Worm (Caenorhabditis elegans): Measurements from ENCODE around the gene col-44.

Gene col-44

DNA sequence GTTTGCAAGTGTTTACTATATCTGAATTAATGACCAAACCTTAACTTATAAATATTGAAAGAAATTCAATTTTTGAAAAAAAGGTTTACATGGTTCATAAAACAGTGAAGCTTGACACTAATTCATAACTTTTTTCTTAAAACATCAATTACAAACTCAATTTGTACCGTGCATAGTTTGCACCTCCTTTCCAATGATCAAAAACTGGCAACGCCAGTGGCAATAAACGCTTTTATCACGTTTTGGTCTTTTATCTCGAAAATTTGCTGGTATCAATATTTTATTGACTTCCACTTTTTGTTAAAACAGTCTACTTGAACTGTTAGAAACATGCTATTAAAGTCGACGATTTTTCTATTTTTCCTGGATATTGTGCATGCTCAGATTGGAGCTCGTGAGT, 12.8 kb upstream of the col-44 start, which contains the start of gene F54B11.11:
TSS of gene F54B11.11 (plus strand) at position 301 of the 400 bp plus-strand sequence.
- no peak for TF ChIP-seq nfyb-1 (GFP tag; IDR thresholded peaks at IDR 0.05)
- TF ChIP-seq nhr-80 (tag; optimal IDR thresholded peaks at IDR 0.05), result peak; percentile 45

DNA sequence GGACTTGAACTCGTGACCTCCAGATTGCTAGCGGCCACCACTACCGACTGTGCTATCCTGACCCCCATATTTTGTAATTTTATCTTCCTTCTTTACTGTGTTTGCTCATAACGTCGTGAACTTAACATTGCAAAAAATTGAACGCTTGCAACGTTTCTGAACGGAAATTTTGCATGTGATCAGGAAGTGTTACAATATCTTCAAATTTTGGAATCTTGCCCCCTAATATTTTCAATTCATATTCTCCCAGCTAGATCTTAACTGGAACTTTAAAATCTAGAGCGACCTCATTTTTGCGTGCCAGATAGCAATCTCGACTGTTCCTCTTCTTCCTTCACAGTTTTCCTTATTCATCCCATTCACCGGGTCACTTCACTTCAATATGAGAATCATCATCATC, 9.5 kb upstream of the col-44 start, which contains the start of gene F54B11.10:
TSS of gene F54B11.10 (plus strand) at position 301 of the 400 bp plus-strand sequence.
- TF ChIP-seq B0261.1 (tag; optimal IDR thresholded peaks at IDR 0.05) (no peak), C17E4.6 (GFP tag; IDR thresholded peaks at IDR 0.05) (no peak), rpc-1 (optimal IDR thresholded peaks at IDR 0.05) (no peak), rpc-1 (tag; optimal IDR thresholded peaks at IDR 0.05) (peak; percentile 51)

DNA sequence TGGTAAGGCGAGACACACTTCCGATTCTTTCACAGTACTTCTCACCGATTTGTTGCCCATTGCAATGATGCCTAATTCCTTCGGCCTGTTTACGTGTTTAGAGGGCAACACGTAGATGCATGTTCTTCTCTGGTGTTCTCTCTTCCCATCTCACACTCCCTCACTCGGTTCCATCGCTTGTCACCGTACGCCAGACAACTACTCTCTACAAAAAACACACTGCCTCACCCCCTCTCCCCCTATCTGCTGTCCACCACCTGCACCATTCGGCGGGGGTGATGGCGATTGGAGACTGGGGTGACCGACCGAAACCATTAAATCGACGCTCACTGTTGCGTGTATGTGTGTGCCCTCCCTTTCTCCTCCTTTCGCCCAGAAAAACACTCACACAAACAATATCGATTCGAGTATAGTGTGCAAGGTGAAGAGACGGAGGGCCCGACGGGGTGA, 7.4 kb upstream of the col-44 start:
- TF ChIP-seq sea-2 (GFP tag; IDR thresholded peaks at IDR 0.05) (no peak), hmg-1.2 (GFP tag; IDR thresholded peaks at IDR 0.05) (peak; percentile 48; the same call in 1 of the 2 replicates), lin-40 (tag; optimal IDR thresholded peaks at IDR 0.05) (no peak), F49E8.2 (tag; optimal IDR thresholded peaks at IDR 0.05; ENCODE audit: insufficient read depth) (no peak), tlf-1 (GFP tag; optimal IDR thresholded peaks at IDR 0.05) (no peak), mcd-1 (GFP tag; IDR thresholded peaks at IDR 0.05) (peak; percentile 38), dpff-1 (tag; optimal IDR thresholded peaks at IDR 0.05) (no peak), F52B5.7 (tag; optimal IDR thresholded peaks at IDR 0.05) (peak; percentile 63), gei-17 (GFP tag; optimal IDR thresholded peaks at IDR 0.05) (peak; percentile 33), pha-4 (tag; optimal IDR thresholded peaks at IDR 0.05) (no peak), egrh-3 (GFP tag; IDR thresholded peaks at IDR 0.05) (peak; percentile 59), ceh-27 (GFP tag; optimal IDR thresholded peaks at IDR 0.05) (peak; percentile 12), madf-3 (GFP tag; IDR thresholded peaks at IDR 0.05) (no peak), nhr-80 (tag; optimal IDR thresholded peaks at IDR 0.05) (peak; percentile 53), ztf-18 (tag; optimal IDR thresholded peaks at IDR 0.05) (peak; percentile 10), ztf-26 (tag; optimal IDR thresholded peaks at IDR 0.05) (no peak), fkh-3 (tag; optimal IDR thresholded peaks at IDR 0.05) (no peak), lin-26 (GFP tag; IDR thresholded peaks at IDR 0.05) (0 out of 2 replicates have a peak, but pooled peaks have one; percentile 45), egl-18 (GFP tag; IDR thresholded peaks at IDR 0.05) (no peak), aptf-2 (GFP tag; conservative IDR thresholded peaks at IDR 0.05) (0 out of 2 replicates have a peak, but pooled peaks have one; percentile 55), die-1 (tag; optimal IDR thresholded peaks at IDR 0.05) (peak; percentile 16), attf-5 (GFP tag; optimal IDR thresholded peaks at IDR 0.05) (no peak), B0261.1 (tag; optimal IDR thresholded peaks at IDR 0.05) (no peak), lin-54 (GFP tag; optimal IDR thresholded peaks at IDR 0.05) (peak; percentile 5), ceh-91 (GFP tag; IDR thresholded peaks at IDR 0.05) (no peak), mes-4 (tag; optimal IDR thresholded peaks at IDR 0.05) (no peak), K12H6.12 (tag; optimal IDR thresholded peaks at IDR 0.05) (peak; percentile 39), snpc-4 (GFP tag; optimal IDR thresholded peaks at IDR 0.05) (no peak), snpc-4 (tag; optimal IDR thresholded peaks at IDR 0.05) (peak in 2 of 4 experiments; percentile 7 to 52), lin-35 (GFP tag; optimal IDR thresholded peaks at IDR 0.05) (no peak), dpl-1 (GFP tag; optimal IDR thresholded peaks at IDR 0.05) (no peak)

DNA sequence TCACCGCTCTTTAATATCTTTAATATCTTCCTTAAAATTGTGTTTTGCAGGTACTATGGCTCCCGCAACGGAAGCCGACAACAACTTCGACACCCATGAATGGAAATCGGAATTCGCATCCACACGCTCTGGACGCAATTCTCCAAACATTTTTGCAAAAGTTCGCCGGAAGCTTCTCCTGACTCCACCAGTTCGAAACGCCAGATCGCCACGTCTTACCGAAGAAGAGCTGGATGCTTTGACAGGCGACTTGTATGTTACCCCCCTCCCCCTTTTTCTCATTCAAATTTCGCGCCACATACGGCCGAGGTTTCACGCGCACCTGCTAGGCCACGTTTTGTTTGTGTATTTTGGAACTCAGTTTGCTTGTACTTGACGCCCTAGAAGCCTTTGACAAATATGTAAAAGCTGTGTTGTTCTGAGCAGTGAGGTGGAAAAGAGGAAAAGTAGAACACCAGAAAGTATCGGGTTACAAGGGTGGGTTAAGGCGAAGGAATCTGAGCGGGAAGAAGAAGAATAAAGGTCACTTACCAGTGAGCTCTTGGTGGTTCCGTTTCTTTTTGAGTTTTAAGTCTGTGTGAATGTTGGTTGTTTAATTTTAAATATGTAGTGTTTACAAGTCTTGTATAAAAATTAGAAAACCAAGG, 6.4 kb upstream of the col-44 start, which contains the start of gene unc-84:
TSS of gene unc-84 (plus strand) at position 51 of the 647 bp plus-strand sequence.
- TF ChIP-seq egl-44 (GFP tag; IDR thresholded peaks at IDR 0.05) (no peak), zfh-2 (GFP tag; conservative IDR thresholded peaks at IDR 0.05) (peak; percentile 58; the same call in 1 of the 2 replicates), somi-1 (GFP tag; optimal IDR thresholded peaks at IDR 0.05) (no peak), ceh-58 (GFP tag; IDR thresholded peaks at IDR 0.05) (no peak), lin-54 (GFP tag; optimal IDR thresholded peaks at IDR 0.05) (peak; percentile 10), hlh-12 (tag; optimal IDR thresholded peaks at IDR 0.05) (no peak), D2030.7 (GFP tag; IDR thresholded peaks at IDR 0.05) (no peak), lir-1 (GFP tag; conservative IDR thresholded peaks at IDR 0.05) (no peak), F39B2.1 (GFP tag; IDR thresholded peaks at IDR 0.05) (no peak), hlh-26 (GFP tag; conservative IDR thresholded peaks at IDR 0.05) (no peak), lin-35 (GFP tag; optimal IDR thresholded peaks at IDR 0.05) (no peak), madf-6 (GFP tag; IDR thresholded peaks at IDR 0.05) (no peak), lag-1 (GFP tag; IDR thresholded peaks at IDR 0.05) (no peak)
